Worm (Caenorhabditis elegans): ENCODE measurements around the gene pap-2.
A peak's percentile ranks its signal among the peaks of the same experiment; 100 is the strongest.

The pap-2 gene

ce11 chrII:9609296-9609695 lies at the start of gene pap-2:
Gene pap-2, minus strand, starts transcription at chrII:9609396.
- TF ChIP-seq zag-1 (tag; optimal IDR thresholded peaks at IDR 0.05) (no peak), nhr-77 (tag; optimal IDR thresholded peaks at IDR 0.05) (no peak), jun-1 (tag; optimal IDR thresholded peaks at IDR 0.05) (no peak), nhr-28 (tag; optimal IDR thresholded peaks at IDR 0.05) (no peak), ceh-16 (tag; optimal IDR thresholded peaks at IDR 0.05) (no peak)

- peak; percentile 66 for TF ChIP-seq elt-2 (tag; optimal IDR thresholded peaks at IDR 0.05)
- TF ChIP-seq R02D3.7 (tag; optimal IDR thresholded peaks at IDR 0.05): no peak
- TF ChIP-seq pqm-1 (tag; optimal IDR thresholded peaks at IDR 0.05): peak; percentile 42
- TF ChIP-seq unc-39 (tag; optimal IDR thresholded peaks at IDR 0.05): no peak
- TF ChIP-seq nhr-43 (tag; optimal IDR thresholded peaks at IDR 0.05; ENCODE audit: poor library complexity, severe bottlenecking): no peak
- TF ChIP-seq nhr-25 (tag; optimal IDR thresholded peaks at IDR 0.05): no peak
- no peak for TF ChIP-seq sea-2 (GFP tag; optimal IDR thresholded peaks at IDR 0.05)
- no peak for TF ChIP-seq fkh-2 (tag; optimal IDR thresholded peaks at IDR 0.05)
Observed at ce11 chrII:9658915-9659314, 49.7 kb upstream of the pap-2 start, which contains the start of gene ZK1320.2. Gene ZK1320.2, minus strand, starts transcription at chrII:9659002.

- TF ChIP-seq nhr-77 (tag; optimal IDR thresholded peaks at IDR 0.05) (no peak), nhr-11 (tag; optimal IDR thresholded peaks at IDR 0.05) (no peak), nhr-25 (tag; optimal IDR thresholded peaks at IDR 0.05) (no peak), elt-2 (tag; optimal IDR thresholded peaks at IDR 0.05) (peak; percentile 87), pqm-1 (tag; optimal IDR thresholded peaks at IDR 0.05) (peak; percentile 74), aly-2 (tag; optimal IDR thresholded peaks at IDR 0.05) (no peak), nhr-23 (tag; optimal IDR thresholded peaks at IDR 0.05) (peak; percentile 44), fkh-10 (GFP tag; optimal IDR thresholded peaks at IDR 0.05) (no peak), ceh-9 (tag; optimal IDR thresholded peaks at IDR 0.05) (no peak), hmg-11 (tag; optimal IDR thresholded peaks at IDR 0.05) (no peak), lin-39 (tag; optimal IDR thresholded peaks at IDR 0.05) (no peak), egl-27 (tag; optimal IDR thresholded peaks at IDR 0.05) (no peak), egl-5 (tag; optimal IDR thresholded peaks at IDR 0.05) (no peak), nhr-43 (tag; optimal IDR thresholded peaks at IDR 0.05; ENCODE audit: poor library complexity, severe bottlenecking) (peak; percentile 41), pha-4 (tag; optimal IDR thresholded peaks at IDR 0.05) (peak; percentile 47), lsy-12 (tag; optimal IDR thresholded peaks at IDR 0.05) (peak; percentile 11), fkh-2 (tag; optimal IDR thresholded peaks at IDR 0.05) (no peak), nhr-67 (tag; optimal IDR thresholded peaks at IDR 0.05) (no peak), eor-1 (tag; optimal IDR thresholded peaks at IDR 0.05) (no peak), fos-1 (tag; optimal IDR thresholded peaks at IDR 0.05) (no peak), elt-1 (tag; optimal IDR thresholded peaks at IDR 0.05) (no peak), zag-1 (tag; optimal IDR thresholded peaks at IDR 0.05) (no peak), skn-1 (tag; optimal IDR thresholded peaks at IDR 0.05) (no peak), nhr-12 (tag; optimal IDR thresholded peaks at IDR 0.05) (no peak), nhr-237 (tag; optimal IDR thresholded peaks at IDR 0.05) (no peak), ZK546.5 (tag; optimal IDR thresholded peaks at IDR 0.05) (no peak), unc-39 (tag; optimal IDR thresholded peaks at IDR 0.05) (no peak), ztf-11 (tag; optimal IDR thresholded peaks at IDR 0.05) (no peak), nhr-28 (tag; optimal IDR thresholded peaks at IDR 0.05) (no peak), ama-1 (optimal IDR thresholded peaks at IDR 0.05) (no peak), ceh-82 (tag; optimal IDR thresholded peaks at IDR 0.05) (no peak), nfya-1 (tag; optimal IDR thresholded peaks at IDR 0.05; ENCODE audit: insufficient read depth) (no peak)
Observed at ce11 chrII:9656210-9656755, 47.1 kb upstream of the pap-2 start, which contains the start of gene gstk-1. Gene gstk-1, plus strand, starts transcription at chrII:9656705.

- no peak for TF ChIP-seq elt-1 (tag; optimal IDR thresholded peaks at IDR 0.05)
- TF ChIP-seq elt-2 (tag; optimal IDR thresholded peaks at IDR 0.05): peak; percentile 17
- TF ChIP-seq ZK546.5 (tag; optimal IDR thresholded peaks at IDR 0.05): no peak
- TF ChIP-seq pha-4 (tag; optimal IDR thresholded peaks at IDR 0.05): no peak
- peak; percentile 13 for TF ChIP-seq pqm-1 (tag; optimal IDR thresholded peaks at IDR 0.05)
Observed at ce11 chrII:9655530-9656139, 46.4 kb upstream of the pap-2 start, which contains the start of gene ZK1307.1. Gene ZK1307.1, minus strand, starts transcription at chrII:9655580.

Data from whole organism, L3 larva.